Fruit fly (Drosophila melanogaster) whole organism, embryonic: ENCODE measurements around the gene Kaz-m1.
A peak's percentile ranks its signal among the peaks of the same experiment; 100 is the strongest.

ENCODE experiments used
- CG11456 ChIP-seq: fragments of 200-800 bp; sonication (Bioruptor generic); IDR thresholded peaks from 3 replicates; pipeline ENCODE4 v1.3.6; 2022; ENCODE audit warnings: missing biosample characterization, missing genetic modification characterization
- CG11695 ChIP-seq: fragments of 200-800 bp; sonication (Bioruptor generic); IDR thresholded peaks from 3 replicates; pipeline ENCODE4 v1.3.6; 2022; ENCODE audit warnings: missing biosample characterization, missing genetic modification characterization
- CG12071 ChIP-seq: fragments of 200-800 bp; sonication (Bioruptor generic); optimal IDR thresholded peaks from 3 replicates; lab custom pipeline; 2018; ENCODE audit warnings: missing biosample characterization, mild to moderate bottlenecking, missing genetic modification characterization
- CG1529 ChIP-seq: fragments of 200-800 bp; sonication (Bioruptor generic); optimal IDR thresholded peaks from 3 replicates; lab custom pipeline; 2018; ENCODE audit warnings: missing biosample characterization, missing genetic modification characterization
- CG16815 ChIP-seq: fragments of 200-800 bp; sonication (Bioruptor generic); optimal IDR thresholded peaks from 3 replicates; lab custom pipeline; 2017; ENCODE audit warnings: missing biosample characterization, mild to moderate bottlenecking, missing genetic modification characterization
- CG17829 ChIP-seq: fragments of 200-800 bp; optimal IDR thresholded peaks from 2 replicates; lab custom pipeline; 2019; ENCODE audit warnings: missing biosample characterization, mild to moderate bottlenecking, missing genetic modification characterization, moderate library complexity
- CG1792 ChIP-seq: fragments of 200-800 bp; sonication (Bioruptor generic); optimal IDR thresholded peaks from 2 replicates; lab custom pipeline; 2016; ENCODE audit warnings: missing biosample characterization, missing genetic modification characterization
- CG3065 ChIP-seq: fragments of 200-800 bp; sonication (Bioruptor generic); optimal IDR thresholded peaks from 2 replicates; lab custom pipeline; 2016; ENCODE audit warnings: missing biosample characterization, missing genetic modification characterization
- CG31224 ChIP-seq: fragments of 200-800 bp; sonication (Bioruptor generic); IDR thresholded peaks from 2 replicates; pipeline ENCODE4 v1.3.6; 2022; ENCODE audit warnings: missing biosample characterization, missing genetic modification characterization
- CG4404 ChIP-seq: fragments of 200-800 bp; sonication (Bioruptor generic); IDR thresholded peaks from 2 replicates; pipeline ENCODE4 v1.3.6; 2022; ENCODE audit warnings: missing biosample characterization, missing genetic modification characterization
- CG5953 ChIP-seq: fragments of 200-800 bp; sonication (Bioruptor generic); IDR thresholded peaks from 2 replicates; pipeline ENCODE4 v1.3.6; 2022; ENCODE audit warnings: missing biosample characterization, missing genetic modification characterization
- CG6683 ChIP-seq: fragments of 200-800 bp; sonication (Bioruptor generic); optimal IDR thresholded peaks from 2 replicates; lab custom pipeline; 2017; ENCODE audit warnings: missing biosample characterization, mild to moderate bottlenecking, missing genetic modification characterization, missing genetic modification reagents
- CG7372 ChIP-seq: fragments of 200-800 bp; sonication (Bioruptor generic); IDR thresholded peaks from 2 replicates; pipeline ENCODE4 v1.3.6; 2022; ENCODE audit warnings: missing biosample characterization, missing genetic modification characterization
- CG8478 ChIP-seq: fragments of >200 bp; optimal IDR thresholded peaks from 2 replicates; lab custom pipeline; 2018
- CG8924 ChIP-seq: fragments of 200-800 bp; optimal IDR thresholded peaks from 3 replicates; lab custom pipeline; 2019; ENCODE audit warnings: missing biosample characterization, mild to moderate bottlenecking, missing genetic modification characterization, moderate library complexity
- CG9609 ChIP-seq: fragments of 200-800 bp; sonication (Bioruptor generic); optimal IDR thresholded peaks from 3 replicates; lab custom pipeline; 2016; ENCODE audit warnings: missing biosample characterization, missing genetic modification characterization
- CTCF ChIP-seq: fragments of 200-800 bp; sonication (Bioruptor generic); optimal IDR thresholded peaks from 2 replicates; lab custom pipeline; 2017; ENCODE audit warnings: missing biosample characterization, mild to moderate bottlenecking, missing genetic modification characterization, moderate library complexity
- Camta ChIP-seq: fragments of 200-800 bp; sonication (Bioruptor generic); optimal IDR thresholded peaks from 2 replicates; lab custom pipeline; 2016; ENCODE audit warnings: missing biosample characterization, missing genetic modification characterization
- CrebB ChIP-seq: fragments of 200-800 bp; sonication (Bioruptor generic); optimal IDR thresholded peaks from 3 replicates; lab custom pipeline; 2018; ENCODE audit warnings: missing biosample characterization, mild to moderate bottlenecking, missing genetic modification characterization
- D ChIP-seq, 2 experiments: fragments of 200-800 bp in 1 of 2; fragments of >200 bp in 1 of 2; sonication (Bioruptor generic) in 1 of 2; optimal IDR thresholded peaks; 2 replicates in 1 of 2; 3 replicates in 1 of 2; lab custom pipeline; 2017; ENCODE audit warnings: mild to moderate bottlenecking in 1 of 2, missing biosample characterization in 1 of 2, missing genetic modification characterization in 1 of 2, missing genetic modification reagents in 1 of 2
- Deaf1 ChIP-seq: fragments of 200-800 bp; optimal IDR thresholded peaks from 3 replicates; lab custom pipeline; 2019; ENCODE audit warnings: missing biosample characterization, mild to moderate bottlenecking, missing genetic modification characterization, moderate library complexity
- Dfd ChIP-seq, 2 experiments: fragments of >200 bp; optimal IDR thresholded peaks; 2 replicates each; lab custom pipeline; 2017; ENCODE audit warnings: missing biosample characterization in 2 of 2, missing genetic modification characterization in 2 of 2
- Drgx ChIP-seq: fragments of 200-800 bp; sonication (Bioruptor generic); IDR thresholded peaks from 2 replicates; pipeline ENCODE4 v1.3.6; 2022; ENCODE audit warnings: missing biosample characterization, missing genetic modification characterization
- Elba2 ChIP-seq: fragments of 200-800 bp; sonication (Bioruptor generic); optimal IDR thresholded peaks from 3 replicates; lab custom pipeline; 2016; ENCODE audit warnings: missing biosample characterization, missing genetic modification characterization
- HHEX ChIP-seq: fragments of 200-800 bp; sonication (Bioruptor generic); optimal IDR thresholded peaks from 3 replicates; lab custom pipeline; 2017; ENCODE audit warnings: missing biosample characterization, mild to moderate bottlenecking, missing genetic modification characterization, missing genetic modification reagents
- HLH3B ChIP-seq: fragments of 200-800 bp; sonication (Bioruptor generic); IDR thresholded peaks from 2 replicates; pipeline ENCODE4 v1.3.6; 2022; ENCODE audit warnings: missing biosample characterization, missing genetic modification characterization
- HLHmδ ChIP-seq: fragments of 200-800 bp; sonication (Bioruptor generic); optimal IDR thresholded peaks from 2 replicates; lab custom pipeline; 2018; ENCODE audit warnings: missing biosample characterization, mild to moderate bottlenecking, missing genetic modification characterization, moderate library complexity
- Hand ChIP-seq: fragments of 200-800 bp; sonication (Bioruptor generic); optimal IDR thresholded peaks from 2 replicates; lab custom pipeline; 2017; ENCODE audit warnings: mild to moderate bottlenecking, missing biosample characterization, missing genetic modification reagents, missing genetic modification characterization
- Max ChIP-seq: fragments of 200-800 bp; sonication (Bioruptor generic); optimal IDR thresholded peaks from 2 replicates; lab custom pipeline; 2016; ENCODE audit warnings: missing biosample characterization, mild to moderate bottlenecking, missing genetic modification characterization
- NFAT ChIP-seq: fragments of 200-800 bp; sonication (Bioruptor generic); IDR thresholded peaks from 2 replicates; pipeline ENCODE4 v1.3.6; 2022; ENCODE audit warnings: missing biosample characterization, missing genetic modification characterization
- Ssrp ChIP-seq: fragments of 200-800 bp; sonication (Bioruptor generic); optimal IDR thresholded peaks from 2 replicates; lab custom pipeline; 2018; ENCODE audit warnings: missing biosample characterization, mild to moderate bottlenecking, missing genetic modification characterization, moderate library complexity
- Xbp1 ChIP-seq: fragments of 200-800 bp; sonication (Bioruptor generic); optimal IDR thresholded peaks from 3 replicates; lab custom pipeline; 2016; ENCODE audit warnings: missing biosample characterization, mild to moderate bottlenecking, missing genetic modification characterization
- ac ChIP-seq: fragments of 200-800 bp; sonication (Bioruptor generic); optimal IDR thresholded peaks from 3 replicates; lab custom pipeline; 2017; ENCODE audit warnings: missing biosample characterization, mild to moderate bottlenecking, missing genetic modification characterization
- ash1 ChIP-seq: fragments of 200-800 bp; sonication (Bioruptor generic); optimal IDR thresholded peaks from 2 replicates; lab custom pipeline; 2018; ENCODE audit warnings: missing biosample characterization, mild to moderate bottlenecking, missing genetic modification characterization
- br ChIP-seq: fragments of >200 bp; optimal IDR thresholded peaks from 2 replicates; lab custom pipeline; 2017
- caup ChIP-seq: fragments of 200-800 bp; sonication (Bioruptor generic); optimal IDR thresholded peaks from 3 replicates; lab custom pipeline; 2017; ENCODE audit warnings: missing biosample characterization, mild to moderate bottlenecking, missing genetic modification characterization, moderate library complexity; ENCODE audit not compliant: severe bottlenecking
- crol ChIP-seq: fragments of 200-800 bp; sonication (Bioruptor generic); IDR thresholded peaks from 2 replicates; pipeline ENCODE4 v1.3.6; 2022; ENCODE audit warnings: missing biosample characterization, missing genetic modification characterization
- dpn ChIP-seq, 2 experiments: fragments of 200-800 bp; sonication (Bioruptor generic); optimal IDR thresholded peaks; 3 replicates each; lab custom pipeline; 2016; ENCODE audit warnings: missing biosample characterization in 2 of 2, missing genetic modification characterization in 2 of 2
- emc ChIP-seq: fragments of 200-800 bp; sonication (Bioruptor generic); optimal IDR thresholded peaks from 2 replicates; lab custom pipeline; 2016; ENCODE audit warnings: missing biosample characterization, missing genetic modification characterization
- kay ChIP-seq: fragments of 200-800 bp; sonication (Bioruptor generic); optimal IDR thresholded peaks from 2 replicates; lab custom pipeline; 2016; ENCODE audit warnings: missing biosample characterization, missing genetic modification characterization
- ken ChIP-seq: fragments of 200-800 bp; sonication (Bioruptor generic); IDR thresholded peaks from 3 replicates; pipeline ENCODE4 v1.3.6; 2022; ENCODE audit warnings: missing biosample characterization, missing genetic modification characterization
- mld ChIP-seq: fragments of 200-800 bp; sonication (Bioruptor generic); IDR thresholded peaks from 3 replicates; pipeline ENCODE4 v1.3.6; 2022; ENCODE audit warnings: missing biosample characterization, missing genetic modification characterization; ENCODE audit not compliant: partially characterized antibody
- otp ChIP-seq: fragments of 200-800 bp; sonication (Bioruptor generic); IDR thresholded peaks from 3 replicates; pipeline ENCODE4, ENCODE4 v1.3.6; 2022; ENCODE audit warnings: missing biosample characterization, missing genetic modification characterization
- pnt ChIP-seq: fragments of 200-800 bp; sonication (Bioruptor generic); optimal IDR thresholded peaks from 3 replicates; lab custom pipeline; 2016; ENCODE audit warnings: missing biosample characterization, missing genetic modification characterization
- sc ChIP-seq, 3 experiments: fragments of >200 bp in 2 of 3; fragments of 200-800 bp in 1 of 3; sonication (Bioruptor generic) in 1 of 3; optimal IDR thresholded peaks; 2 replicates in 2 of 3; 3 replicates in 1 of 3; lab custom pipeline; 2017; ENCODE audit warnings: mild to moderate bottlenecking in 1 of 3, missing biosample characterization in 1 of 3, missing genetic modification characterization in 1 of 3, missing genetic modification reagents in 1 of 3
- seq ChIP-seq: fragments of 200-800 bp; sonication (Bioruptor generic); IDR thresholded peaks from 2 replicates; pipeline ENCODE4 v1.3.6; 2022; ENCODE audit warnings: missing biosample characterization, missing genetic modification characterization
- twi ChIP-seq: fragments of 200-800 bp; optimal IDR thresholded peaks from 2 replicates; lab custom pipeline; 2019; ENCODE audit warnings: missing biosample characterization, mild to moderate bottlenecking, missing genetic modification characterization, moderate library complexity
- unc-4 ChIP-seq: fragments of 200-800 bp; sonication (Bioruptor generic); IDR thresholded peaks from 2 replicates; pipeline ENCODE4 v1.3.6; 2022; ENCODE audit warnings: missing biosample characterization, missing genetic modification characterization; ENCODE audit not compliant: partially characterized antibody
- vvl ChIP-seq: fragments of 200-800 bp; sonication (Bioruptor generic); IDR thresholded peaks from 2 replicates; pipeline ENCODE4 v1.3.6; 2022; ENCODE audit warnings: missing biosample characterization, missing genetic modification characterization

Kaz-m1 gene

dm6 chr3R:26007964-26008868 lies 6.3 kb upstream of the Kaz-m1 start (continued):
- TF ChIP-seq CG12071 (GFP tag; lab: Kevin White, UChicago) (no peak), unc-4 (GFP tag; lab: Robert Waterston, UW) (no peak), sc (optimal IDR thresholded peaks at IDR 0.05; lab: Kevin White, UChicago) (no peak), sc (GFP tag; optimal IDR thresholded peaks at IDR 0.05; lab: Kevin White, UChicago) (no peak), CG4404 (GFP tag; lab: Robert Waterston, UW) (no peak), ac (GFP tag; lab: Kevin White, UChicago) (no peak), CG31224 (GFP tag; lab: Robert Waterston, UW) (0 out of 2 replicates have a peak, but pooled peaks have one; percentile 24), Max (GFP tag; lab: Kevin White, UChicago) (no peak), CG11456 (GFP tag; lab: Robert Waterston, UW) (no peak), kay (no peak), CG8924 (no peak), CG11695 (no peak), CTCF (GFP tag; lab: Kevin White, UChicago) (no peak), CG16815 (no peak), Ssrp (no peak), seq (GFP tag; lab: Robert Waterston, UW) (peak; percentile 11; the same call in 1 of the 2 replicates), Dfd (GFP tag; optimal IDR thresholded peaks at IDR 0.05; lab: Kevin White, UChicago) (no peak), CG8478 (no peak), Hand (GFP tag; lab: Kevin White, UChicago) (no peak), Drgx (GFP tag; lab: Robert Waterston, UW) (peak; percentile 54), twi (no peak), ken (GFP tag; lab: Robert Waterston, UW) (no peak), vvl (GFP tag; lab: Robert Waterston, UW) (peak; percentile 69), CG1529 (GFP tag; lab: Kevin White, UChicago) (no peak), crol (peak; percentile 98), CG1792 (GFP tag; lab: Kevin White, UChicago) (no peak), Deaf1 (peak; percentile 14), HLH3B (GFP tag; lab: Robert Waterston, UW) (no peak), br (lab: Kevin White, UChicago) (no peak), emc (GFP tag; lab: Kevin White, UChicago) (no peak), CG9609 (GFP tag; lab: Kevin White, UChicago) (no peak), otp (GFP tag; lab: Robert Waterston, UW) (peak; percentile 52; the same call in 2 of the 3 replicates)
- TF ChIP-seq, all 482 proteins: peak for 53

DNA sequence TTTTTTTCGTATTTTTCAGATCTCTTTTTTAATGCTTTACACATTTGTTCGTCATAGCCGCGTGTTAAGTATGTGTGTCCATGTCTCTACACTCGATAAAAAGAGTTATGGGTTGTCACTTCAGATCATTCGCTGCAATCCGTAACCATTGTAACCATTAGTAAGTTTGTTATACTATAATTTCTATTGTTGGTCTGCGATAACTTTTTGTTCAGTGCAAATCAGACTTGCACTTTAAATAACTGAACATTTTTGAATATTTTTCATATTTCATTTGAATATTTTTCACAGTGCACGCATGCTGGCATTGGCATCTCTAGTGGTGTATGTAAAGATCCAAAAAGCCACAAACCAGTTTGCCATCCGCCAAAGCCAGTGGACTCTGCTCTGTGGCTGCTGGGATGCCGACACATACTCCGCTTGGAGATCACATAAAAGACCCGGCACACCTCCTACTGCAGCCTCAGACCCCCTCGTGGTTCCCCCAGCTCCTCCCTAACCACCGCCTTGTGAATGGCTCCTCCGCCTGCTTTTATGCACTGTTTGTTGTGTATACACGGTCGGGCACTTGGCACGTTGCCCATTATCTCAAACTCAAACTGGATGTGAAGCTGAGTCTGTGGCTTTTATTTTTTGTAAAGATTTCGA lies 5.5 kb upstream of the Kaz-m1 start:
- TF ChIP-seq CG7372 (GFP tag; lab: Robert Waterston, UW) (peak; percentile 82), CG3065 (peak; percentile 66), HLHmδ (peak; percentile 98), Elba2 (GFP tag; lab: Kevin White, UChicago) (peak; percentile 8), NFAT (GFP tag; lab: Robert Waterston, UW) (peak; percentile 46; the same call in 1 of the 2 replicates), HHEX (GFP tag; lab: Kevin White, UChicago) (peak; percentile 81), CrebB (tag; lab: Kevin White, UChicago) (peak; percentile 83), CG9609 (GFP tag; lab: Kevin White, UChicago) (peak; percentile 78), CG6683 (GFP tag; lab: Kevin White, UChicago) (peak; percentile 56), D (optimal IDR thresholded peaks at IDR 0.05; lab: Kevin White, UChicago) (no peak), D (GFP tag; optimal IDR thresholded peaks at IDR 0.05; lab: Kevin White, UChicago) (peak; percentile 88), dpn (GFP tag; optimal IDR thresholded peaks at IDR 0.05; lab: Kevin White, UChicago) (peak; percentile 90 to 91), ash1 (no peak), caup (GFP tag; lab: Kevin White, UChicago) (peak; percentile 75), pnt (GFP tag; lab: Kevin White, UChicago) (peak; percentile 79), mld (GFP tag; lab: Robert Waterston, UW) (no peak), seq (GFP tag; lab: Robert Waterston, UW) (peak; percentile 86), CG5953 (GFP tag; lab: Robert Waterston, UW) (peak; percentile 75), Camta (GFP tag; lab: Kevin White, UChicago) (peak; percentile 90), CG17829 (tag; lab: Kevin White, UChicago) (peak; percentile 93), Xbp1 (peak; percentile 90)
